Worm (Caenorhabditis elegans): ENCODE data around the gene vps-37.
"Not testable (repeated sequence)": the region's sequence is repeated elsewhere in the genome, so short reads cannot be mapped to it uniquely, and the experiment has no call there.

DNA sequence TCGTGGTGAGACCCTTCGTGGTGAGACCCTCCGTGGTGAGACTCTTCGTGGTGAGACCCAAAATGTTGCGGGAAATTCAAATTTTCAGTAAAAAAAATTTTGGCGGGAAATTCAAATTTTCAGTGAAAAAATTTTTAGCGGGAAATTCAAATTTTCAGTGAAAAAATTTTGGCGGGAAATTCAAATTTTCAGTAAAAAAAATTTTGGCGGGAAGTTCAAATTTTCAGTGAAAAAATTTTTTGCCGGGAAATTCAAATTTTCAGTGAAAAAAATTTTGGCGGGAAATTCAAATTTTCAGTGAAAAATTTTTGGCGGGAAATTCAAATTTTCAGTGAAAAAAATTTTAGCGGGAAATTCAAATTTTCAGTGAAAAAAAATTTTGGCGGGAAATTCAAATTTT, 47.6 kb downstream of the vps-37 start:
- not testable (repeated sequence) for TF ChIP-seq sea-1 (GFP tag; conservative IDR thresholded peaks at IDR 0.05); tra-4 (tag; optimal IDR thresholded peaks at IDR 0.05)
